Worm (Caenorhabditis elegans) whole organism, L4 larva: ENCODE results near the gene atp-5.

Experiments used
- F44E2.7 ChIP-seq: fragments of 200-800 bp; sonication (Bioruptor generic); IDR thresholded peaks from 2 replicates; pipeline ENCODE4 v2.1.2; 2022; ENCODE audit warnings: missing genetic modification characterization, missing compliant biosample characterization
- F49E8.2 ChIP-seq: sonication (generic microtip); optimal IDR thresholded peaks from 2 replicates; lab custom pipeline; 2016; ENCODE audit warnings: missing compliant biosample characterization, mild to moderate bottlenecking, missing genetic modification characterization, borderline replicate concordance
- R02D3.7 ChIP-seq: fragments of 150-350 bp; sonication (generic microtip); optimal IDR thresholded peaks from 3 replicates; lab custom pipeline; 2014; ENCODE audit warnings: missing biosample characterization, missing genetic modification characterization
- T20F7.1 ChIP-seq: fragments of 200-800 bp; sonication (Bioruptor generic); optimal IDR thresholded peaks from 2 replicates; lab custom pipeline; 2018; ENCODE audit warnings: mild to moderate bottlenecking, missing genetic modification characterization, missing compliant biosample characterization
- T26A8.4 ChIP-seq: fragments of 200-800 bp; sonication (Bioruptor generic); IDR thresholded peaks from 2 replicates; pipeline ENCODE4 v1.3.6; 2022; ENCODE audit warnings: missing genetic modification characterization, missing compliant biosample characterization
- Y105C5A.15 ChIP-seq: fragments of 200-800 bp; sonication (Bioruptor generic); IDR thresholded peaks from 2 replicates; pipeline ENCODE4 v1.3.6; 2022; ENCODE audit warnings: missing genetic modification characterization, missing compliant biosample characterization
- aha-1 ChIP-seq: fragments of 150-350 bp; peaks from one replicate; lab custom pipeline; 2014; ENCODE audit warnings: missing biosample characterization, missing genetic modification characterization
- ceh-28 ChIP-seq: fragments of 150-350 bp; optimal IDR thresholded peaks from 2 replicates; lab custom pipeline; 2014; ENCODE audit warnings: missing biosample characterization, missing genetic modification reagents, missing genetic modification characterization
- ceh-32 ChIP-seq: sonication (generic microtip); optimal IDR thresholded peaks from 2 replicates; lab custom pipeline; 2016; ENCODE audit warnings: mild to moderate bottlenecking, missing genetic modification characterization, missing compliant biosample characterization; ENCODE audit not compliant: poor library complexity
- ctbp-1 ChIP-seq: fragments of 200-800 bp; sonication (Bioruptor generic); IDR thresholded peaks from 2 replicates; pipeline ENCODE4 v1.3.6; 2022; ENCODE audit warnings: missing genetic modification reagents, missing genetic modification characterization, missing compliant biosample characterization
- daf-16 ChIP-seq, 3 experiments: sonication (generic microtip); optimal IDR thresholded peaks; 2 replicates each; lab custom pipeline; 2016 to 2017; ENCODE audit warnings: missing genetic modification characterization in 3 of 3, missing genetic modification reagents in 3 of 3, mild to moderate bottlenecking in 2 of 3, missing compliant biosample characterization in 2 of 3, missing biosample characterization in 1 of 3, moderate library complexity in 1 of 3
- dmd-6 ChIP-seq: fragments of 200-800 bp; sonication (Bioruptor generic); IDR thresholded peaks from 2 replicates; pipeline ENCODE4 v1.3.6; 2022; ENCODE audit warnings: missing genetic modification reagents, missing genetic modification characterization, missing compliant biosample characterization
- dpl-1 ChIP-seq: fragments of 150-350 bp; optimal IDR thresholded peaks from 2 replicates; lab custom pipeline; 2014; ENCODE audit warnings: missing biosample characterization, missing genetic modification reagents, missing genetic modification characterization
- duxl-1 ChIP-seq: sonication (generic microtip); optimal IDR thresholded peaks from 2 replicates; lab custom pipeline; 2016; ENCODE audit warnings: mild to moderate bottlenecking, missing genetic modification characterization, moderate library complexity, missing compliant biosample characterization; ENCODE audit not compliant: poor library complexity
- dve-1 ChIP-seq: sonication (generic microtip); optimal IDR thresholded peaks from 2 replicates; lab custom pipeline; 2017; ENCODE audit warnings: antibody characterized with exemption, mild to moderate bottlenecking, missing genetic modification characterization, missing compliant biosample characterization; ENCODE audit not compliant: insufficient read depth
- egl-27 ChIP-seq: sonication (generic microtip); optimal IDR thresholded peaks from 3 replicates; lab custom pipeline; 2017; ENCODE audit warnings: missing biosample characterization, missing genetic modification reagents, missing genetic modification characterization
- fos-1 ChIP-seq: fragments of 150-350 bp; optimal IDR thresholded peaks from 2 replicates; lab custom pipeline; 2014; ENCODE audit warnings: missing biosample characterization, missing genetic modification characterization
- gei-8 ChIP-seq: fragments of 200-800 bp; sonication (Bioruptor generic); optimal IDR thresholded peaks from 2 replicates; lab custom pipeline; 2018; ENCODE audit warnings: mild to moderate bottlenecking, missing genetic modification characterization, missing compliant biosample characterization
- hif-1 ChIP-seq, 2 experiments: sonication (generic microtip); optimal IDR thresholded peaks; 2 replicates each; lab custom pipeline; 2016 to 2017; ENCODE audit warnings: missing compliant biosample characterization in 2 of 2, missing genetic modification characterization in 2 of 2, missing genetic modification reagents in 2 of 2, missing genotype in 2 of 2, mild to moderate bottlenecking in 1 of 2
- hmg-1.1 ChIP-seq: fragments of 200-800 bp; sonication (Bioruptor generic); IDR thresholded peaks from 2 replicates; pipeline ENCODE4 v1.3.6; 2022; ENCODE audit warnings: missing genetic modification reagents, missing genetic modification characterization, missing compliant biosample characterization
- jun-1 ChIP-seq: fragments of 150-350 bp; optimal IDR thresholded peaks from 2 replicates; lab custom pipeline; 2014; ENCODE audit warnings: missing biosample characterization, missing genetic modification reagents, missing genetic modification characterization
- lim-7 ChIP-seq: fragments of 200-800 bp; sonication (Bioruptor generic); IDR thresholded peaks from 2 replicates; pipeline ENCODE4 v1.3.6; 2022; ENCODE audit warnings: missing genetic modification characterization, missing compliant biosample characterization
- lin-13 ChIP-seq: fragments of 150-350 bp; optimal IDR thresholded peaks from 2 replicates; lab custom pipeline; 2014; ENCODE audit warnings: missing biosample characterization, missing genetic modification reagents, missing genetic modification characterization
- lin-15B ChIP-seq: fragments of 150-350 bp; sonication (generic microtip); optimal IDR thresholded peaks from 3 replicates; lab custom pipeline; 2014; ENCODE audit warnings: missing biosample characterization, missing genetic modification characterization
- lin-29 ChIP-seq: fragments of 200-800 bp; sonication (Bioruptor generic); IDR thresholded peaks from 2 replicates; pipeline ENCODE4 v1.3.6; 2022; ENCODE audit warnings: missing genetic modification reagents, missing genetic modification characterization, missing compliant biosample characterization
- lin-38 ChIP-seq: fragments of 200-800 bp; sonication (Bioruptor generic); IDR thresholded peaks from 2 replicates; pipeline ENCODE4 v1.3.6; 2022; ENCODE audit warnings: missing genetic modification reagents, missing genetic modification characterization, missing compliant biosample characterization
- lsy-2 ChIP-seq, 2 experiments: fragments of 150-350 bp in 1 of 2; sonication (generic microtip) in 1 of 2; optimal IDR thresholded peaks; 2 replicates each; lab custom pipeline; 2014 to 2017; ENCODE audit warnings: missing biosample characterization in 2 of 2, missing genetic modification characterization in 2 of 2
- madf-9 ChIP-seq: fragments of 200-800 bp; sonication (Bioruptor generic); conservative IDR thresholded peaks from 2 replicates; pipeline ENCODE4 v1.3.6; 2022; ENCODE audit warnings: missing genetic modification reagents, missing genetic modification characterization, missing compliant biosample characterization
- mdt-29 ChIP-seq: fragments of 200-800 bp; sonication (Bioruptor generic); IDR thresholded peaks from 2 replicates; pipeline ENCODE4 v1.3.6; 2022; ENCODE audit warnings: missing genetic modification reagents, missing genetic modification characterization, missing compliant biosample characterization
- mep-1 ChIP-seq: fragments of 150-350 bp; sonication (generic microtip); optimal IDR thresholded peaks from 3 replicates; lab custom pipeline; 2014; ENCODE audit warnings: missing biosample characterization, missing genetic modification characterization
- mes-2 ChIP-seq: sonication (generic microtip); optimal IDR thresholded peaks from 2 replicates; lab custom pipeline; 2016; ENCODE audit warnings: missing genotype, mild to moderate bottlenecking, missing genetic modification characterization, missing compliant biosample characterization; ENCODE audit not compliant: poor library complexity, severe bottlenecking
- nhr-111 ChIP-seq: fragments of 200-800 bp; sonication (Bioruptor generic); optimal IDR thresholded peaks from 2 replicates; lab custom pipeline; 2018; ENCODE audit warnings: mild to moderate bottlenecking, missing genetic modification characterization, missing compliant biosample characterization
- nhr-237 ChIP-seq: sonication (generic microtip); optimal IDR thresholded peaks from 2 replicates; lab custom pipeline; 2017; ENCODE audit warnings: missing biosample characterization, missing genetic modification characterization
- nhr-25 ChIP-seq: sonication (generic microtip); optimal IDR thresholded peaks from 2 replicates; lab custom pipeline; 2017; ENCODE audit warnings: missing genetic modification characterization, mild to moderate bottlenecking, missing compliant biosample characterization, antibody characterized with exemption, moderate library complexity, borderline replicate concordance; ENCODE audit not compliant: insufficient read depth
- nhr-41 ChIP-seq: fragments of 200-800 bp; sonication (Bioruptor generic); IDR thresholded peaks from 2 replicates; pipeline ENCODE4 v1.3.6; 2022; ENCODE audit warnings: missing genetic modification reagents, missing genetic modification characterization, missing compliant biosample characterization
- nhr-42 ChIP-seq: fragments of 200-800 bp; sonication (Bioruptor generic); IDR thresholded peaks from 2 replicates; pipeline ENCODE4 v1.3.6; 2022; ENCODE audit warnings: missing genetic modification characterization, missing compliant biosample characterization
- nhr-77 ChIP-seq: fragments of 150-350 bp; optimal IDR thresholded peaks from 2 replicates; lab custom pipeline; 2014; ENCODE audit warnings: missing biosample characterization, missing genetic modification characterization
- pha-4 ChIP-seq, 2 experiments: fragments of 150-350 bp in 1 of 2; fragments of 200-800 bp in 1 of 2; sonication (Bioruptor generic) in 1 of 2; IDR thresholded peaks in 1 of 2; optimal IDR thresholded peaks in 1 of 2; 2 replicates each; pipeline versions ENCODE4 v1.3.6 to Lab custom; 2014 to 2022; ENCODE audit warnings: missing genetic modification characterization in 2 of 2, missing genetic modification reagents in 2 of 2, missing biosample characterization in 1 of 2, missing compliant biosample characterization in 1 of 2
- rbr-2 ChIP-seq: sonication (generic microtip); optimal IDR thresholded peaks from 2 replicates; lab custom pipeline; 2016; ENCODE audit warnings: missing genotype, missing genetic modification characterization, missing compliant biosample characterization
- set-16 ChIP-seq: fragments of 200-800 bp; sonication (Bioruptor generic); IDR thresholded peaks from 2 replicates; pipeline ENCODE4 v1.3.6; 2022; ENCODE audit warnings: missing genetic modification reagents, missing genetic modification characterization, missing compliant biosample characterization
- snpc-1.2 ChIP-seq: fragments of 200-800 bp; sonication (Bioruptor generic); IDR thresholded peaks from 2 replicates; pipeline ENCODE4 v1.3.6; 2022; ENCODE audit warnings: missing genetic modification reagents, missing genetic modification characterization, missing compliant biosample characterization
- unc-39 ChIP-seq: sonication (generic microtip); optimal IDR thresholded peaks from 2 replicates; lab custom pipeline; 2017; ENCODE audit warnings: missing biosample characterization, missing genetic modification characterization
- vab-7 ChIP-seq: fragments of 200-800 bp; sonication (Bioruptor generic); IDR thresholded peaks from 2 replicates; pipeline ENCODE4 v1.3.6; 2022; ENCODE audit warnings: missing genetic modification reagents, missing genetic modification characterization, missing compliant biosample characterization
- zfp-3 ChIP-seq: fragments of 200-800 bp; sonication (Bioruptor generic); conservative IDR thresholded peaks from 2 replicates; pipeline ENCODE4 v1.3.6; 2022; ENCODE audit warnings: missing genetic modification reagents, missing genetic modification characterization, missing compliant biosample characterization
- zip-11 ChIP-seq: fragments of 200-800 bp; sonication (Bioruptor generic); IDR thresholded peaks from 2 replicates; pipeline ENCODE4 v1.3.6; 2022; ENCODE audit warnings: missing genetic modification characterization, missing compliant biosample characterization
- zip-2 ChIP-seq: fragments of 150-350 bp; optimal IDR thresholded peaks from 2 replicates; lab custom pipeline; 2014; ENCODE audit warnings: missing biosample characterization, missing genetic modification characterization
- ztf-7 ChIP-seq: fragments of 150-350 bp; optimal IDR thresholded peaks from 2 replicates; lab custom pipeline; 2014; ENCODE audit warnings: missing biosample characterization, missing genetic modification characterization

Gene atp-5

DNA sequence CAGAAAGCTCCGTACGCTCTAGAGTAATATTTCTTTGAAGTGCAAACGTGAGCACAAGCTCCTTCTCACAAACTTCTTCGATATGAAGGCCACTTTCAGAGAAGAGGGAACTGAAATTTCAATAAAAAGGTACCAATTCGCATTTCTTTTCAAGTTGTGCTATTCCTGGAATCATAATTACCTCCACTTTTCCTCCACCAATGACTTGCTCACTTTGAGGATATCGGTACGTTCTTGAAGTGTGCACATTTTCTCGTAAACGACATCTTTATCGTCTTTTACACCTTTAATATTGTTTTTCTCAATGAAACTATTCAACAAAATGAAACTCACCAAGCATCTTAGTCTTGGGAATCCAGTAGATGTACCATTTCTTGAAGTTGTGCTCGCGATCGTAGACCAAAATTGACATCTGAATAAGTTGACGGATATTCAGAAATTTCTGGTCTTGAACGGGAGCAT is 4.3 kb downstream of the atp-5 start, which contains the start of gene scb-1:
scb-1 (minus strand) TSS at position 412 of the 462 bp plus-strand sequence.
- no peak for TF ChIP-seq lin-29
- 0 out of 2 replicates have a peak, but pooled peaks have one; percentile 28 for TF ChIP-seq ctbp-1 (GFP tag; lab: Robert Waterston, UW)
- no peak for TF ChIP-seq dve-1 (tag; lab: Kevin White, UChicago)
- no peak for TF ChIP-seq nhr-25
- TF ChIP-seq nhr-111 (GFP tag; lab: Kevin White, UChicago): peak; percentile 38
- no peak for TF ChIP-seq lin-15B (tag; lab: Kevin White, UChicago)
- no peak for TF ChIP-seq egl-27
- TF ChIP-seq T26A8.4 (GFP tag; lab: Robert Waterston, UW): peak; percentile 30; the same call in 1 of the 2 replicates
- peak; percentile 1 for TF ChIP-seq rbr-2 (tag; lab: Kevin White, UChicago)
- no peak for TF ChIP-seq hmg-1.1 (GFP tag; lab: Robert Waterston, UW)
- TF ChIP-seq zip-11 (GFP tag; lab: Robert Waterston, UW): no peak
- TF ChIP-seq pha-4 (GFP tag; IDR thresholded peaks at IDR 0.05; lab: Robert Waterston, UW): no peak
- TF ChIP-seq pha-4 (tag; optimal IDR thresholded peaks at IDR 0.05; lab: Kevin White, UChicago): no peak
- no peak for TF ChIP-seq hif-1 (tag; optimal IDR thresholded peaks at IDR 0.05; lab: Kevin White, UChicago)
- TF ChIP-seq lin-38 (GFP tag; lab: Robert Waterston, UW): 0 out of 2 replicates have a peak, but pooled peaks have one; percentile 5
- no peak for TF ChIP-seq gei-8 (GFP tag; lab: Kevin White, UChicago)
- TF ChIP-seq mdt-29: 0 out of 2 replicates have a peak, but pooled peaks have one; percentile 20
- no peak for TF ChIP-seq duxl-1 (tag; lab: Kevin White, UChicago)
- TF ChIP-seq nhr-42 (GFP tag; lab: Robert Waterston, UW): no peak
- TF ChIP-seq ceh-32 (tag; lab: Kevin White, UChicago): no peak
- TF ChIP-seq zip-2 (tag; lab: Kevin White, UChicago): peak; percentile 34
- peak; percentile 52 for TF ChIP-seq aha-1 (tag; lab: Kevin White, UChicago)
- TF ChIP-seq mep-1 (tag; lab: Kevin White, UChicago): peak; percentile 0
- no peak for TF ChIP-seq ztf-7 (tag; lab: Kevin White, UChicago)

DNA sequence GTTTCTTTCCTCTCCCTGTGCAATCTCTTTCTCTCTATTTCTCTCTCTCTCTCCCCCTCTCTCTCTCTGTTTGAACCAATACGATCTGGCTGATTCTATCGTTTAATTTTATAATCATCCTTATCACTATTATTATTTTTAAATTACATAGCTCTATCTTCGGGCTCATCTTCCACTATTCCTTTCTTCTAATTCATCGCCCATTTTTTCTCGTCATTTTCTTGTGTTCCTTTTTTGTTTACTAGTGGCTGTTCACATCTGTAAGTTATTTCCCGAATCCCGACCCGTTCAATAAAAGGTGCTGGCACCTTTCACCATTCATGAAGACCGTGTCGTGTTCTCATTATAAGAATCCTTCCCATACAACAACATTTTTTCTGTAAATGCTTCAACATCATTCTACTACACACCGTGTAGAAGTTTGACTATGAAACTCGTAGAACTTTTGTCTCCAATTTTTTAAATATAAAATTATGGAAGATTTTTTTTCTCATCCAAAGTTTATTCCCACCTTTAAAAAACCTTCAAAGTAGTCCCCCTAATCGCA is 5.4 kb downstream of the atp-5 start:
- TF ChIP-seq madf-9 (GFP tag; lab: Robert Waterston, UW) (no peak), Y105C5A.15 (GFP tag; lab: Robert Waterston, UW) (no peak), fos-1 (tag; lab: Kevin White, UChicago) (no peak), lim-7 (GFP tag; lab: Robert Waterston, UW) (no peak), jun-1 (tag; lab: Kevin White, UChicago) (no peak), F44E2.7 (GFP tag; lab: Robert Waterston, UW) (no peak), F49E8.2 (tag; lab: Kevin White, UChicago) (no peak), hmg-1.1 (GFP tag; lab: Robert Waterston, UW) (no peak), nhr-237 (tag; lab: Kevin White, UChicago) (no peak), R02D3.7 (tag; lab: Kevin White, UChicago) (no peak), set-16 (GFP tag; lab: Robert Waterston, UW) (no peak), T20F7.1 (GFP tag; lab: Kevin White, UChicago) (peak; percentile 32), dpl-1 (GFP tag; lab: Kevin White, UChicago) (no peak), nhr-41 (GFP tag; lab: Robert Waterston, UW) (no peak), nhr-77 (tag; lab: Kevin White, UChicago) (peak; percentile 31), snpc-1.2 (no peak), dmd-6 (GFP tag; lab: Robert Waterston, UW) (no peak), zip-2 (tag; lab: Kevin White, UChicago) (no peak), daf-16 (GFP tag; optimal IDR thresholded peaks at IDR 0.05; lab: Kevin White, UChicago) (peak in 1 of 2 experiments; percentile 14), daf-16 (tag; optimal IDR thresholded peaks at IDR 0.05; lab: Kevin White, UChicago) (peak; percentile 28), zfp-3 (GFP tag; lab: Robert Waterston, UW) (peak; percentile 78; the same call in 1 of the 2 replicates), mes-2 (tag; lab: Kevin White, UChicago) (peak; percentile 23), T26A8.4 (GFP tag; lab: Robert Waterston, UW) (0 out of 2 replicates have a peak, but pooled peaks have one; percentile 42), vab-7 (GFP tag; lab: Robert Waterston, UW) (no peak), dve-1 (tag; lab: Kevin White, UChicago) (peak; percentile 5), unc-39 (tag; lab: Kevin White, UChicago) (no peak), lsy-2 (tag; optimal IDR thresholded peaks at IDR 0.05; lab: Kevin White, UChicago) (peak in 1 of 2 experiments; percentile 17), lin-13 (GFP tag; lab: Kevin White, UChicago) (no peak), ceh-28 (tag; lab: Kevin White, UChicago) (no peak)
